Fruit fly (Drosophila melanogaster) whole organism, pupa: Measurements from ENCODE around the gene scrib.
A peak's percentile ranks its signal among the peaks of the same experiment; 100 is the strongest.

Experiments used
- CG12605 ChIP-seq: fragments of 200-800 bp; sonication (Bioruptor generic); IDR thresholded peaks from 2 replicates; pipeline ENCODE4 v1.3.6; 2022; ENCODE audit warnings: missing biosample characterization, missing genetic modification characterization
- CG14655 ChIP-seq: fragments of 200-800 bp; sonication (Bioruptor generic); optimal IDR thresholded peaks from 3 replicates; lab custom pipeline; 2017; ENCODE audit warnings: mild to moderate bottlenecking, missing biosample characterization, missing genetic modification reagents, missing genetic modification characterization
- D1 ChIP-seq: fragments of 200-800 bp; sonication (Bioruptor generic); optimal IDR thresholded peaks from 2 replicates; lab custom pipeline; 2018; ENCODE audit warnings: missing biosample characterization, mild to moderate bottlenecking, missing genetic modification characterization, moderate library complexity
- EcR ChIP-seq: fragments of 200-800 bp; sonication (Bioruptor generic); optimal IDR thresholded peaks from 3 replicates; lab custom pipeline; 2019; ENCODE audit warnings: missing biosample characterization, missing genetic modification characterization, mild to moderate bottlenecking, moderate library complexity, missing genetic modification reagents
- Snoo ChIP-seq: fragments of 200-800 bp; sonication (Bioruptor generic); optimal IDR thresholded peaks from 3 replicates; lab custom pipeline; 2017; ENCODE audit warnings: missing biosample characterization, mild to moderate bottlenecking, missing genetic modification characterization, inconsistent platforms
- rn ChIP-seq: fragments of 200-800 bp; sonication (Bioruptor generic); IDR thresholded peaks from 2 replicates; pipeline ENCODE4 v1.3.6; 2022; ENCODE audit warnings: missing biosample characterization, missing genetic modification characterization

DNA sequence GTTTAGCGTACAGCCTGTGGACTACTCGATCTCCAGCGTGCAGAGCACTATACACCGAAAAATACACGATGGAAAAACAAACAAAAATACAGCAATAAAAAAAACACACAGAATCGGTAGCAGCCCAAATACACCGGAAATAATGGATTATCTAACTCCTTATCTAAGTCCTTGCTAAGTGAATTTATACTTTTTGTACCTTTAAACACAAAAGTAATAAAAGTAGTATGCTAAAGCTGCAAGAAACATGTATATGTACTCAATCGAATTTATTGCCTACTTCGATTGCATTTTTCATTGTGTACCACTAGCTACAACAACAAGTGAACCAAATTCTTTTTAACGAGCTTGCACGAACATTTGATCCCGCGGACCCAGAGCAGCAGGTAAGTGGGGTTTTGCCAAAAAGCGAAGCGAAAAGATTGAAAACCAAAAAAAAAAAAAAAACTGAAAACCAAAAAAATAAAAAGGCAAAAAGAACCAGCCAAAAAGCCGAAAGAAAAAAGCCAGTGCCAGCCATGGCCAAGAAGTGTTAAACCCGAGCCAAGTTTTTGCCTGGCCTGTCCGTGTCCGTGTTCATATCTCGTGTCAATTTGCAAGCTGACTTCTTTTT lies 14.0 kb upstream of the scrib start:
- TF ChIP-seq Snoo (tag; lab: Kevin White, UChicago) (peak; percentile 95), rn (GFP tag; lab: Robert Waterston, UW) (peak; percentile 69), CG14655 (GFP tag; lab: Kevin White, UChicago) (peak; percentile 92), EcR (GFP tag; lab: Kevin White, UChicago) (no peak), D1 (no peak), CG12605 (GFP tag; lab: Robert Waterston, UW) (peak; percentile 85)
